Fruit fly (Drosophila melanogaster) whole organism, embryonic: ENCODE results near the gene spz3.

Experiments
- Ada2b ChIP-seq: fragments of 200-800 bp; sonication (Bioruptor generic); IDR thresholded peaks from 2 replicates; pipeline ENCODE4 v1.3.6; 2022; ENCODE audit warnings: missing biosample characterization, missing genetic modification characterization
- Awh ChIP-seq: fragments of 200-800 bp; sonication (Bioruptor generic); IDR thresholded peaks from 2 replicates; pipeline ENCODE4, ENCODE4 v1.3.6; 2022; ENCODE audit warnings: missing biosample characterization, missing genetic modification characterization
- CG1024 ChIP-seq: fragments of 200-800 bp; sonication (Bioruptor generic); IDR thresholded peaks from 2 replicates; pipeline ENCODE4 v1.3.6; 2022; ENCODE audit warnings: missing biosample characterization, missing genetic modification characterization
- CG10959 ChIP-seq: fragments of 200-800 bp; sonication (Bioruptor generic); IDR thresholded peaks from 2 replicates; pipeline ENCODE4 v1.3.6; 2022; ENCODE audit warnings: missing biosample characterization, missing genetic modification characterization
- CG12071 ChIP-seq: fragments of 200-800 bp; sonication (Bioruptor generic); optimal IDR thresholded peaks from 3 replicates; lab custom pipeline; 2018; ENCODE audit warnings: missing biosample characterization, mild to moderate bottlenecking, missing genetic modification characterization
- CG12104 ChIP-seq: fragments of 200-800 bp; sonication (Bioruptor generic); optimal IDR thresholded peaks from 3 replicates; lab custom pipeline; 2016; ENCODE audit warnings: missing biosample characterization, missing genetic modification characterization
- CG12659 ChIP-seq: fragments of 200-800 bp; sonication (Bioruptor generic); optimal IDR thresholded peaks from 3 replicates; lab custom pipeline; 2017; ENCODE audit warnings: mild to moderate bottlenecking, missing biosample characterization, missing genetic modification reagents, missing genetic modification characterization
- CG13296 ChIP-seq: fragments of 200-800 bp; sonication (Bioruptor generic); optimal IDR thresholded peaks from 3 replicates; lab custom pipeline; 2018; ENCODE audit warnings: missing biosample characterization, mild to moderate bottlenecking, missing genetic modification characterization
- CG13624 ChIP-seq: fragments of 200-800 bp; sonication (Bioruptor generic); optimal IDR thresholded peaks from 2 replicates; lab custom pipeline; 2016; ENCODE audit warnings: missing biosample characterization, missing genetic modification characterization
- CG14667 ChIP-seq: fragments of 200-800 bp; sonication (Bioruptor generic); IDR thresholded peaks from 2 replicates; pipeline ENCODE4 v1.3.6; 2022; ENCODE audit warnings: missing biosample characterization, missing genetic modification characterization
- CG15073 ChIP-seq: fragments of 200-800 bp; sonication (Bioruptor generic); optimal IDR thresholded peaks from 2 replicates; lab custom pipeline; 2016; ENCODE audit warnings: missing biosample characterization, missing genetic modification characterization
- CG17385 ChIP-seq: fragments of 200-800 bp; sonication (Bioruptor generic); optimal IDR thresholded peaks from 3 replicates; lab custom pipeline; 2018; ENCODE audit warnings: missing biosample characterization, mild to moderate bottlenecking, missing genetic modification characterization
- CG17568 ChIP-seq: fragments of 200-800 bp; sonication (Bioruptor generic); optimal IDR thresholded peaks from 2 replicates; lab custom pipeline; 2018; ENCODE audit warnings: missing biosample characterization, mild to moderate bottlenecking, missing genetic modification characterization, moderate library complexity
- CG32532 ChIP-seq: fragments of 200-800 bp; sonication (Bioruptor generic); IDR thresholded peaks from 2 replicates; pipeline ENCODE4 v1.3.6; 2022; ENCODE audit warnings: missing biosample characterization, missing genetic modification characterization
- CG32772 ChIP-seq: fragments of 200-800 bp; sonication (Bioruptor generic); IDR thresholded peaks from 2 replicates; pipeline ENCODE4 v1.3.6; 2022; ENCODE audit warnings: missing biosample characterization, missing genetic modification characterization
- CG4854 ChIP-seq: fragments of 200-800 bp; sonication (Bioruptor generic); optimal IDR thresholded peaks from 2 replicates; lab custom pipeline; 2016; ENCODE audit warnings: missing biosample characterization, missing genetic modification characterization, inconsistent platforms
- CG6175 ChIP-seq: fragments of 200-800 bp; sonication (Bioruptor generic); IDR thresholded peaks from 3 replicates; pipeline ENCODE4 v1.3.6; 2022; ENCODE audit warnings: missing biosample characterization, missing genetic modification characterization
- CG6683 ChIP-seq: fragments of 200-800 bp; sonication (Bioruptor generic); optimal IDR thresholded peaks from 2 replicates; lab custom pipeline; 2017; ENCODE audit warnings: missing biosample characterization, mild to moderate bottlenecking, missing genetic modification characterization, missing genetic modification reagents
- CG7963 ChIP-seq: fragments of 200-800 bp; sonication (Bioruptor generic); IDR thresholded peaks from 3 replicates; pipeline ENCODE4 v1.3.6; 2022; ENCODE audit warnings: missing biosample characterization, missing genetic modification characterization; ENCODE audit not compliant: partially characterized antibody
- CG8944 ChIP-seq: fragments of 200-800 bp; sonication (Bioruptor generic); optimal IDR thresholded peaks from 3 replicates; lab custom pipeline; 2016; ENCODE audit warnings: missing biosample characterization, missing genetic modification characterization
- CG9215 ChIP-seq: fragments of 200-800 bp; sonication (Bioruptor generic); IDR thresholded peaks from 2 replicates; pipeline ENCODE4 v1.3.6; 2022; ENCODE audit warnings: missing biosample characterization, missing genetic modification characterization
- Doc3 ChIP-seq: fragments of 200-800 bp; sonication (Bioruptor generic); IDR thresholded peaks from 3 replicates; pipeline ENCODE4 v1.3.6; 2022; ENCODE audit warnings: missing biosample characterization, missing genetic modification characterization; ENCODE audit not compliant: partially characterized antibody
- Dp ChIP-seq: fragments of 200-800 bp; sonication (Bioruptor generic); optimal IDR thresholded peaks from 2 replicates; lab custom pipeline; 2018; ENCODE audit warnings: missing biosample characterization, mild to moderate bottlenecking, missing genetic modification characterization, moderate library complexity
- Fer1 ChIP-seq: fragments of 200-800 bp; sonication (Bioruptor generic); optimal IDR thresholded peaks from 2 replicates; lab custom pipeline; 2017; ENCODE audit warnings: missing biosample characterization, mild to moderate bottlenecking, missing genetic modification characterization
- Gsc ChIP-seq: fragments of 200-800 bp; sonication (Bioruptor generic); IDR thresholded peaks from 2 replicates; pipeline ENCODE4 v1.3.6; 2022; ENCODE audit warnings: missing biosample characterization, missing genetic modification characterization
- HHEX ChIP-seq: fragments of 200-800 bp; sonication (Bioruptor generic); optimal IDR thresholded peaks from 3 replicates; lab custom pipeline; 2017; ENCODE audit warnings: missing biosample characterization, mild to moderate bottlenecking, missing genetic modification characterization, missing genetic modification reagents
- Hand ChIP-seq: fragments of 200-800 bp; sonication (Bioruptor generic); optimal IDR thresholded peaks from 2 replicates; lab custom pipeline; 2017; ENCODE audit warnings: mild to moderate bottlenecking, missing biosample characterization, missing genetic modification reagents, missing genetic modification characterization
- Hr39 ChIP-seq: fragments of >200 bp; optimal IDR thresholded peaks from 2 replicates; lab custom pipeline; 2017
- Jarid2 ChIP-seq: fragments of 200-800 bp; sonication (Bioruptor generic); optimal IDR thresholded peaks from 3 replicates; lab custom pipeline; 2017; ENCODE audit warnings: mild to moderate bottlenecking, missing biosample characterization, missing genetic modification reagents, missing genetic modification characterization
- Mrtf ChIP-seq: fragments of 200-800 bp; sonication (Bioruptor generic); IDR thresholded peaks from 3 replicates; pipeline ENCODE4 v1.3.6; 2022; ENCODE audit warnings: missing biosample characterization, missing genetic modification characterization
- NK7.1 ChIP-seq: fragments of 200-800 bp; sonication (Bioruptor generic); optimal IDR thresholded peaks from 3 replicates; lab custom pipeline; 2016; ENCODE audit warnings: missing biosample characterization, missing genetic modification characterization
- Oaz ChIP-seq: fragments of 200-800 bp; sonication (Bioruptor generic); IDR thresholded peaks from 2 replicates; pipeline ENCODE4 v1.3.6; 2022; ENCODE audit warnings: missing biosample characterization, missing genetic modification characterization
- ara ChIP-seq: fragments of 200-800 bp; sonication (Bioruptor generic); IDR thresholded peaks from 2 replicates; pipeline ENCODE4 v1.3.6; 2022; ENCODE audit warnings: missing biosample characterization, missing genetic modification characterization
- bbx ChIP-seq: fragments of 200-800 bp; sonication (Bioruptor generic); IDR thresholded peaks from 2 replicates; pipeline ENCODE4 v1.3.6; 2022; ENCODE audit warnings: missing biosample characterization, missing genetic modification characterization; ENCODE audit not compliant: partially characterized antibody
- ci ChIP-seq: fragments of 200-800 bp; sonication (Bioruptor generic); IDR thresholded peaks from 3 replicates; pipeline ENCODE4 v1.3.6; 2022; ENCODE audit warnings: missing biosample characterization, missing genetic modification characterization
- dmrt11E ChIP-seq: fragments of 200-800 bp; sonication (Bioruptor generic); optimal IDR thresholded peaks from 3 replicates; lab custom pipeline; 2018; ENCODE audit warnings: missing biosample characterization, mild to moderate bottlenecking, missing genetic modification characterization, moderate library complexity
- gem ChIP-seq: fragments of 200-800 bp; sonication (Bioruptor generic); optimal IDR thresholded peaks from 2 replicates; lab custom pipeline; 2019; ENCODE audit warnings: missing biosample characterization, mild to moderate bottlenecking, missing genetic modification characterization, moderate library complexity
- gsb-n ChIP-seq: fragments of 200-800 bp; sonication (Bioruptor generic); optimal IDR thresholded peaks from 3 replicates; lab custom pipeline; 2018; ENCODE audit warnings: missing biosample characterization, mild to moderate bottlenecking, missing genetic modification characterization
- ham ChIP-seq: fragments of 200-800 bp; sonication (Bioruptor generic); IDR thresholded peaks from 2 replicates; pipeline ENCODE4 v1.3.6; 2022; ENCODE audit warnings: missing biosample characterization, missing genetic modification characterization
- hb ChIP-seq: fragments of 200-800 bp; sonication (Bioruptor generic); IDR thresholded peaks from 3 replicates; pipeline ENCODE4 v1.3.6; 2022; ENCODE audit warnings: missing biosample characterization, missing genetic modification characterization; ENCODE audit not compliant: partially characterized antibody
- jigr1 ChIP-seq: fragments of 200-800 bp; sonication (Bioruptor generic); IDR thresholded peaks from 3 replicates; pipeline ENCODE4 v1.3.6; 2022; ENCODE audit warnings: missing biosample characterization, missing genetic modification characterization
- nau ChIP-seq: fragments of 200-800 bp; sonication (Bioruptor generic); optimal IDR thresholded peaks from 3 replicates; lab custom pipeline; 2017; ENCODE audit warnings: missing biosample characterization, mild to moderate bottlenecking, missing genetic modification characterization, missing genetic modification reagents
- org-1 ChIP-seq: fragments of 200-800 bp; sonication (Bioruptor generic); optimal IDR thresholded peaks from 2 replicates; lab custom pipeline; 2017; ENCODE audit warnings: missing biosample characterization, missing genetic modification characterization
- pros ChIP-seq: fragments of 200-800 bp; sonication (Bioruptor generic); optimal IDR thresholded peaks from 3 replicates; lab custom pipeline; 2019; ENCODE audit warnings: missing biosample characterization, mild to moderate bottlenecking, missing genetic modification characterization, moderate library complexity
- psq ChIP-seq: fragments of 200-800 bp; sonication (Bioruptor generic); optimal IDR thresholded peaks from 2 replicates; lab custom pipeline; 2017; ENCODE audit warnings: missing biosample characterization, missing genetic modification characterization
- sob ChIP-seq: fragments of 200-800 bp; sonication (Bioruptor generic); IDR thresholded peaks from 2 replicates; pipeline ENCODE4 v1.3.6; 2022; ENCODE audit warnings: missing biosample characterization, missing genetic modification characterization
- unc-4 ChIP-seq: fragments of 200-800 bp; sonication (Bioruptor generic); IDR thresholded peaks from 2 replicates; pipeline ENCODE4 v1.3.6; 2022; ENCODE audit warnings: missing biosample characterization, missing genetic modification characterization; ENCODE audit not compliant: partially characterized antibody
- wor ChIP-seq: fragments of 200-800 bp; sonication (Bioruptor generic); IDR thresholded peaks from 2 replicates; pipeline ENCODE4 v1.3.6; 2022; ENCODE audit warnings: missing biosample characterization, missing genetic modification characterization

Gene spz3

DNA sequence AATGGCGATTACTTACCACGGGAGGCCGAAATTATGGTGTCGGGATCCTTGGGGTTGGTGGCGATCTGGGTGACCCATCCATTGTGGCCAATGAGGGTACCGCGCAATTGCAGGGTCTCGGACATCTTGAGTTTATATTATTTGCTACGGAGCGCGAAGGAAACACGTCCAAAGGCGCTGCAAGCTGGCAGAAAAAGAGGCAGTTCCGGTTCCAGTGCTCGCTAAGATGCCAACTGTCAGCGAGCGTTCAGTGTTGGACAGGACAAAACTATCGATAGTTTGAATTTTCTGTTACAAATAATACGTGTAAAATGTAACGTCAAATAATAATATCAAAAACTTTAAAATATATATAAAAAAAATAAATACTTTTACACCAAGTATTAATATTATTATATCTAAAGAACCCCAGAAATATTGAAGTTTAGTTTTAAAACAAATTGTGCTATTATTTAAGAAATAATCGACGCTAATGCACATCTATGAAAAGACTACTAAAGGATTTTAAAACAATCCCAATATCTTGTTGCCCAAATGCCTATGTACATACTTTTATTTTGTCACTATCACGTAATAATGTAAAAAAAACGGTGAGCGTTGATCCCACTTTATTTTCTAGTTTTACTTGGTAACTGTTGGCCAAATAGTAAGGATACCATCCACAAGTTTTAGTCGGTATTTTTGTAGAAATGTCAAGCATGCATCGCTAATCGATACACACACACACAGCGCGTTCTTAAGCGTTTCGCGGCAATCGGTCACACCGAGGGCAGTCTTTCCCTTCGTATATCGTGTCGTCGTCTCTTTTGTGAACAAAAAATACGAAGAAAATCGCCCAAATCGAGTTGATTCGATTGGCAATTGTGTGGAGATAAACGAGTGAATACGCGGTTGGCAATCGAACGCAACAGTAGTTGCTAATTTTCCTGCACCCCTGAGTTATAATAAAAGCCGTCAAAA is 52.0 kb downstream of the spz3 start, which contains the start of the genes Rack1 and mts (continued):
- TF ChIP-seq hb (GFP tag; lab: Robert Waterston, UW) = no peak; the same call in 1 of the 3 replicates
- TF ChIP-seq CG10959 (GFP tag; lab: Robert Waterston, UW) = peak; percentile 71
- peak; percentile 74 for TF ChIP-seq Jarid2 (GFP tag; lab: Kevin White, UChicago)
- TF ChIP-seq CG32532 (GFP tag; lab: Robert Waterston, UW) = peak; percentile 90
- TF ChIP-seq Fer1 (GFP tag; lab: Kevin White, UChicago) = peak; percentile 90
- no peak for TF ChIP-seq Hr39 (lab: Kevin White, UChicago)
- TF ChIP-seq Oaz (GFP tag; lab: Robert Waterston, UW) = peak; percentile 34; the same call in 1 of the 2 replicates
- peak; percentile 73 for TF ChIP-seq org-1 (GFP tag; lab: Kevin White, UChicago)
- TF ChIP-seq CG4854 (GFP tag; lab: Kevin White, UChicago) = peak; percentile 60
- TF ChIP-seq gsb-n (tag; lab: Kevin White, UChicago) = peak; percentile 73
- peak; percentile 48 for TF ChIP-seq CG9215
- TF ChIP-seq CG14667 (GFP tag; lab: Robert Waterston, UW) = peak; percentile 33; the same call in 1 of the 2 replicates
- TF ChIP-seq Dp (GFP tag; lab: Kevin White, UChicago) = peak; percentile 29
- TF ChIP-seq CG6683 (GFP tag; lab: Kevin White, UChicago) = peak; percentile 71
- peak; percentile 32 for TF ChIP-seq pros (GFP tag; lab: Kevin White, UChicago)
- peak; percentile 64 for TF ChIP-seq ara (GFP tag; lab: Robert Waterston, UW)
- TF ChIP-seq gem (tag; lab: Kevin White, UChicago) = peak; percentile 68
- peak; percentile 79 for TF ChIP-seq CG12104 (GFP tag; lab: Kevin White, UChicago)
- peak; percentile 88 for TF ChIP-seq CG17568 (GFP tag; lab: Kevin White, UChicago)
- peak; percentile 81 for TF ChIP-seq Awh (GFP tag; lab: Robert Waterston, UW)
- TF ChIP-seq wor (GFP tag; lab: Robert Waterston, UW) = peak; percentile 48
- peak; percentile 70 for TF ChIP-seq CG13624 (GFP tag; lab: Kevin White, UChicago)
- TF ChIP-seq HHEX (GFP tag; lab: Kevin White, UChicago) = peak; percentile 95
- peak; percentile 38; the same call in 1 of the 2 replicates for TF ChIP-seq Ada2b (GFP tag; lab: Robert Waterston, UW)
- peak; percentile 16; the same call in 1 of the 3 replicates for TF ChIP-seq Mrtf (GFP tag; lab: Robert Waterston, UW)
- peak; percentile 88 for TF ChIP-seq nau (GFP tag; lab: Kevin White, UChicago)
- TF ChIP-seq unc-4 = peak; percentile 53
- peak; percentile 61; the same call in 1 of the 3 replicates for TF ChIP-seq CG6175 (GFP tag; lab: Robert Waterston, UW)
- peak; percentile 61 for TF ChIP-seq CG7963 (GFP tag; lab: Robert Waterston, UW)
- TF ChIP-seq Gsc (GFP tag; lab: Robert Waterston, UW) = no peak
- peak; percentile 67 for TF ChIP-seq dmrt11E (tag; lab: Kevin White, UChicago)
- peak; percentile 97 for TF ChIP-seq ci
- TF ChIP-seq NK7.1 (GFP tag; lab: Kevin White, UChicago) = peak; percentile 69
- TF ChIP-seq CG8944 = peak; percentile 68
- TF ChIP-seq CG1024 (GFP tag; lab: Robert Waterston, UW) = peak; percentile 56; the same call in 1 of the 2 replicates
- TF ChIP-seq CG15073 (GFP tag; lab: Kevin White, UChicago) = no peak
- TF ChIP-seq CG12071 (GFP tag; lab: Kevin White, UChicago) = peak; percentile 92
- peak; percentile 29; the same call in 1 of the 2 replicates for TF ChIP-seq ham (GFP tag; lab: Robert Waterston, UW)
- peak; percentile 70 for TF ChIP-seq bbx
- peak; percentile 57 for TF ChIP-seq psq (GFP tag; lab: Kevin White, UChicago)
- peak; percentile 75 for TF ChIP-seq Hand
- TF ChIP-seq sob = peak; percentile 94
- TF ChIP-seq CG13296 (GFP tag; lab: Kevin White, UChicago) = peak; percentile 92
- TF ChIP-seq CG12659 (GFP tag; lab: Kevin White, UChicago) = peak; percentile 88
- TF ChIP-seq CG32772 (GFP tag; lab: Robert Waterston, UW) = peak; percentile 50; the same call in 1 of the 2 replicates
- no peak for TF ChIP-seq Doc3 (GFP tag; lab: Robert Waterston, UW)
- TF ChIP-seq jigr1 (GFP tag; lab: Robert Waterston, UW) = no peak
- TF ChIP-seq CG17385 (GFP tag; lab: Kevin White, UChicago) = peak; percentile 86
